Fruit fly (Drosophila melanogaster): ENCODE results near the gene CG14932.
A peak's percentile ranks its signal among the peaks of the same experiment; 100 is the strongest.

The CG14932 gene

DNA sequence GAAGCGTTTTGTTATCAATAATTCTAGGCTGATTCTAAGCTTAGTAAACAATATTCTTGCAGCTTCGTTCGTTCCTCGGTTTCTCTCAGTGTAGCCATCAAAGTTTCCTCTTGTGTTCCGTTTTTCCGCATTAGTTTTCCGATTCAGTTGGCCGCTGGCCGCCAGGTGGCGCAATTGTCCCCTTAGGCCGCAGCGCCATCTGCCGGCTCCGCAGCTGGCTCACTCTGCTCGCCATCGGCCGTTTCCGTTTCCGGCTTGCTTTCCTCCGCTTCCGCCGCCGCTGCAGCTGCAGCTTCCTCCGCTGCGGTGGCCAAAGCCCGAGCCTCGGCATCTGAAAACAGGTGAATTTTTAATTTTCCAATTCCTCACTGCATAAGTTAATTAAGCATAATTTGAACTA, 26.7 kb downstream of the CG14932 start (continued):
- TF ChIP-seq inv (GFP tag; IDR thresholded peaks at IDR 0.05; ENCODE audit: partially characterized antibody) (0 out of 2 replicates have a peak, but pooled peaks have one; percentile 19), MESR4 (GFP tag; optimal IDR thresholded peaks at IDR 0.05) (peak; percentile 52), Max (GFP tag; optimal IDR thresholded peaks at IDR 0.05) (peak; percentile 79), Abd-B (GFP tag; optimal IDR thresholded peaks at IDR 0.05) (peak; percentile 60), CG34376 (GFP tag; optimal IDR thresholded peaks at IDR 0.05) (peak; percentile 98), YL-1 (GFP tag; optimal IDR thresholded peaks at IDR 0.05) (peak; percentile 98), sim (GFP tag; IDR thresholded peaks at IDR 0.05) (peak; percentile 97), CG1233 (GFP tag; optimal IDR thresholded peaks at IDR 0.05) (peak; percentile 97), Atf6 (GFP tag; IDR thresholded peaks at IDR 0.05) (peak; percentile 77), nom (GFP tag; optimal IDR thresholded peaks at IDR 0.05) (no peak), cas (GFP tag; IDR thresholded peaks at IDR 0.05) (peak; percentile 67), CG12071 (GFP tag; optimal IDR thresholded peaks at IDR 0.05) (peak; percentile 97), CG15696 (tag; optimal IDR thresholded peaks at IDR 0.05) (peak; percentile 86), pnt (GFP tag; optimal IDR thresholded peaks at IDR 0.05) (peak; percentile 77), slbo (GFP tag; IDR thresholded peaks at IDR 0.05) (peak; percentile 82), sima (GFP tag; optimal IDR thresholded peaks at IDR 0.05) (peak; percentile 84), CG7928 (GFP tag; optimal IDR thresholded peaks at IDR 0.05) (peak; percentile 68), salm (tag; optimal IDR thresholded peaks at IDR 0.05) (peak; percentile 75), tio (GFP tag; optimal IDR thresholded peaks at IDR 0.05) (peak; percentile 81), Hsf (GFP tag; optimal IDR thresholded peaks at IDR 0.05) (peak; percentile 92), ftz-f1 (GFP tag; optimal IDR thresholded peaks at IDR 0.05) (peak; percentile 80), CG1024 (GFP tag; IDR thresholded peaks at IDR 0.05) (peak; percentile 94), dmrt99B (tag; optimal IDR thresholded peaks at IDR 0.05) (peak; percentile 87), ac (GFP tag; optimal IDR thresholded peaks at IDR 0.05) (peak; percentile 99), CG9817 (tag; optimal IDR thresholded peaks at IDR 0.05) (peak; percentile 86), fu2 (GFP tag; optimal IDR thresholded peaks at IDR 0.05) (peak; percentile 51), CG6689 (GFP tag; IDR thresholded peaks at IDR 0.05) (peak; percentile 88), eyg (GFP tag; optimal IDR thresholded peaks at IDR 0.05) (peak; percentile 95), CG34422 (GFP tag; IDR thresholded peaks at IDR 0.05) (peak; percentile 88), Hmx (GFP tag; optimal IDR thresholded peaks at IDR 0.05) (no peak), ara (GFP tag; IDR thresholded peaks at IDR 0.05) (peak; percentile 90), C15 (GFP tag; IDR thresholded peaks at IDR 0.05) (peak; percentile 73; the same call in 2 of the 3 replicates), NFAT (GFP tag; IDR thresholded peaks at IDR 0.05) (peak; percentile 91), CG15479 (GFP tag; optimal IDR thresholded peaks at IDR 0.05) (peak; percentile 74), Oaz (GFP tag; IDR thresholded peaks at IDR 0.05) (peak; percentile 79), CG2129 (GFP tag; IDR thresholded peaks at IDR 0.05; ENCODE audit: partially characterized antibody) (no peak), CG12391 (tag; optimal IDR thresholded peaks at IDR 0.05) (peak; percentile 83), ash1 (GFP tag; optimal IDR thresholded peaks at IDR 0.05) (peak; percentile 84), CG12769 (tag; optimal IDR thresholded peaks at IDR 0.05) (peak; percentile 66), CG8765 (GFP tag; IDR thresholded peaks at IDR 0.05) (peak; percentile 75), ap (GFP tag; IDR thresholded peaks at IDR 0.05) (peak; percentile 91), ken (GFP tag; IDR thresholded peaks at IDR 0.05) (peak; percentile 93), Dfd (GFP tag; optimal IDR thresholded peaks at IDR 0.05) (no peak), CG2120 (GFP tag; optimal IDR thresholded peaks at IDR 0.05) (peak; percentile 43), klu (GFP tag; IDR thresholded peaks at IDR 0.05) (peak; percentile 42; the same call in 1 of the 2 replicates), CG10654 (GFP tag; optimal IDR thresholded peaks at IDR 0.05) (peak; percentile 96), twi (tag; optimal IDR thresholded peaks at IDR 0.05) (peak; percentile 89), CG10366 (GFP tag; IDR thresholded peaks at IDR 0.05) (peak; percentile 85), HmgZ (tag; optimal IDR thresholded peaks at IDR 0.05) (peak; percentile 58), CG5180 (GFP tag; optimal IDR thresholded peaks at IDR 0.05) (peak; percentile 88), scrt (GFP tag; optimal IDR thresholded peaks at IDR 0.05) (peak; percentile 90)

Data from whole organism, embryonic.